Fruit fly (Drosophila melanogaster) whole organism, embryonic: ENCODE measurements around the gene GXIVsPLA2.
A peak's percentile ranks its signal among the peaks of the same experiment; 100 is the strongest.

Experiments
- Antp ChIP-seq: fragments of 200-800 bp; sonication (Bioruptor generic); optimal IDR thresholded peaks from 3 replicates; lab custom pipeline; 2016; ENCODE audit warnings: missing biosample characterization, missing genetic modification characterization
- Asciz ChIP-seq: fragments of 200-800 bp; sonication (Bioruptor generic); optimal IDR thresholded peaks from 2 replicates; lab custom pipeline; 2017; ENCODE audit warnings: missing biosample characterization, mild to moderate bottlenecking, missing genetic modification characterization, missing genetic modification reagents
- BEAF-32 ChIP-seq: fragments of 200-800 bp; sonication (Bioruptor generic); optimal IDR thresholded peaks from 3 replicates; lab custom pipeline; 2017; ENCODE audit warnings: missing biosample characterization, missing genetic modification characterization, mild to moderate bottlenecking, moderate library complexity, missing genetic modification reagents
- CG10274 ChIP-seq: fragments of 200-800 bp; sonication (Bioruptor generic); optimal IDR thresholded peaks from 3 replicates; lab custom pipeline; 2017; ENCODE audit warnings: missing biosample characterization, mild to moderate bottlenecking, missing genetic modification characterization
- CG10462 ChIP-seq: fragments of 200-800 bp; sonication (Bioruptor generic); optimal IDR thresholded peaks from 2 replicates; lab custom pipeline; 2016; ENCODE audit warnings: missing biosample characterization, missing genetic modification characterization
- CG13624 ChIP-seq: fragments of 200-800 bp; sonication (Bioruptor generic); optimal IDR thresholded peaks from 2 replicates; lab custom pipeline; 2016; ENCODE audit warnings: missing biosample characterization, missing genetic modification characterization
- CG13894 ChIP-seq: fragments of 200-800 bp; sonication (Bioruptor generic); optimal IDR thresholded peaks from 3 replicates; lab custom pipeline; 2018; ENCODE audit warnings: missing biosample characterization, mild to moderate bottlenecking, missing genetic modification characterization, moderate library complexity
- CG14667 ChIP-seq: fragments of 200-800 bp; sonication (Bioruptor generic); IDR thresholded peaks from 2 replicates; pipeline ENCODE4 v1.3.6; 2022; ENCODE audit warnings: missing biosample characterization, missing genetic modification characterization
- CG15269 ChIP-seq: fragments of 200-800 bp; sonication (Bioruptor generic); optimal IDR thresholded peaks from 2 replicates; lab custom pipeline; 2018; ENCODE audit warnings: missing biosample characterization, mild to moderate bottlenecking, missing genetic modification characterization, moderate library complexity
- CG16779 ChIP-seq: fragments of 200-800 bp; sonication (Bioruptor generic); IDR thresholded peaks from 2 replicates; pipeline ENCODE4 v1.3.6; 2022; ENCODE audit warnings: missing biosample characterization, missing genetic modification characterization
- CG18476 ChIP-seq: fragments of 200-800 bp; sonication (Bioruptor generic); optimal IDR thresholded peaks from 2 replicates; lab custom pipeline; 2016; ENCODE audit warnings: missing biosample characterization, mild to moderate bottlenecking, missing genetic modification characterization
- CG3163 ChIP-seq: fragments of 200-800 bp; sonication (Bioruptor generic); optimal IDR thresholded peaks from 3 replicates; lab custom pipeline; 2016; ENCODE audit warnings: missing biosample characterization, missing genetic modification characterization
- CG32767 ChIP-seq: fragments of 200-800 bp; sonication (Bioruptor generic); IDR thresholded peaks from 2 replicates; pipeline ENCODE4 v1.3.6; 2022; ENCODE audit warnings: missing biosample characterization, missing genetic modification characterization
- CG4404 ChIP-seq: fragments of 200-800 bp; sonication (Bioruptor generic); IDR thresholded peaks from 2 replicates; pipeline ENCODE4 v1.3.6; 2022; ENCODE audit warnings: missing biosample characterization, missing genetic modification characterization
- CG5180 ChIP-seq: fragments of 200-800 bp; sonication (Bioruptor generic); optimal IDR thresholded peaks from 3 replicates; lab custom pipeline; 2017; ENCODE audit warnings: missing biosample characterization, missing genetic modification characterization, mild to moderate bottlenecking, moderate library complexity, missing genetic modification reagents
- CG6683 ChIP-seq: fragments of 200-800 bp; sonication (Bioruptor generic); optimal IDR thresholded peaks from 2 replicates; lab custom pipeline; 2017; ENCODE audit warnings: missing biosample characterization, mild to moderate bottlenecking, missing genetic modification characterization, missing genetic modification reagents
- CG7987 ChIP-seq: fragments of 200-800 bp; sonication (Bioruptor generic); optimal IDR thresholded peaks from 2 replicates; lab custom pipeline; 2018; ENCODE audit warnings: missing biosample characterization, mild to moderate bottlenecking, missing genetic modification characterization, moderate library complexity
- CG8359 ChIP-seq: fragments of 200-800 bp; sonication (Bioruptor generic); optimal IDR thresholded peaks from 2 replicates; lab custom pipeline; 2017; ENCODE audit warnings: missing biosample characterization, mild to moderate bottlenecking, missing genetic modification characterization, borderline replicate concordance
- CG8924 ChIP-seq: fragments of 200-800 bp; optimal IDR thresholded peaks from 3 replicates; lab custom pipeline; 2019; ENCODE audit warnings: missing biosample characterization, mild to moderate bottlenecking, missing genetic modification characterization, moderate library complexity
- CG9817 ChIP-seq: fragments of 200-800 bp; sonication (Bioruptor generic); optimal IDR thresholded peaks from 2 replicates; lab custom pipeline; 2018; ENCODE audit warnings: missing biosample characterization, mild to moderate bottlenecking, missing genetic modification characterization, moderate library complexity
- CG9932 ChIP-seq: fragments of 200-800 bp; sonication (Bioruptor generic); IDR thresholded peaks from 2 replicates; pipeline ENCODE4 v1.3.6; 2022; ENCODE audit warnings: missing biosample characterization, missing genetic modification characterization
- Camta ChIP-seq: fragments of 200-800 bp; sonication (Bioruptor generic); optimal IDR thresholded peaks from 2 replicates; lab custom pipeline; 2016; ENCODE audit warnings: missing biosample characterization, missing genetic modification characterization
- Chrac-16 ChIP-seq: fragments of 200-800 bp; sonication (Bioruptor generic); optimal IDR thresholded peaks from 3 replicates; lab custom pipeline; 2016; ENCODE audit warnings: missing biosample characterization, missing genetic modification characterization
- Dfd ChIP-seq, 2 experiments: fragments of >200 bp; optimal IDR thresholded peaks; 2 replicates each; lab custom pipeline; 2017; ENCODE audit warnings: missing biosample characterization in 2 of 2, missing genetic modification characterization in 2 of 2
- Dref ChIP-seq: fragments of 200-800 bp; sonication (Bioruptor generic); IDR thresholded peaks from 2 replicates; pipeline ENCODE4 v1.3.6; 2022; ENCODE audit warnings: missing biosample characterization, missing genetic modification characterization
- Drgx ChIP-seq: fragments of 200-800 bp; sonication (Bioruptor generic); IDR thresholded peaks from 2 replicates; pipeline ENCODE4 v1.3.6; 2022; ENCODE audit warnings: missing biosample characterization, missing genetic modification characterization
- Ets97D ChIP-seq: fragments of 200-800 bp; sonication (Bioruptor generic); optimal IDR thresholded peaks from 3 replicates; lab custom pipeline; 2016; ENCODE audit warnings: missing biosample characterization, missing genetic modification characterization
- Hsf ChIP-seq: fragments of 200-800 bp; sonication (Bioruptor generic); optimal IDR thresholded peaks from 3 replicates; lab custom pipeline; 2016; ENCODE audit warnings: missing biosample characterization, missing genetic modification characterization
- Lim3 ChIP-seq: fragments of 200-800 bp; sonication (Bioruptor generic); IDR thresholded peaks from 2 replicates; pipeline ENCODE4 v1.3.6; 2022; ENCODE audit warnings: missing biosample characterization, missing genetic modification characterization
- Myb ChIP-seq: fragments of 200-800 bp; sonication (Bioruptor generic); optimal IDR thresholded peaks from 2 replicates; lab custom pipeline; 2016; ENCODE audit warnings: missing biosample characterization, missing genetic modification characterization
- Sin3A ChIP-seq: fragments of >200 bp; optimal IDR thresholded peaks from 2 replicates; lab custom pipeline; 2018
- TFAM ChIP-seq: fragments of 200-800 bp; sonication (Bioruptor generic); optimal IDR thresholded peaks from 2 replicates; lab custom pipeline; 2017; ENCODE audit warnings: missing biosample characterization, missing genetic modification characterization, inconsistent platforms
- bowl ChIP-seq: fragments of 200-800 bp; sonication (Bioruptor generic); IDR thresholded peaks from 2 replicates; pipeline ENCODE4 v1.3.6; 2022; ENCODE audit warnings: missing biosample characterization, missing genetic modification characterization
- btn ChIP-seq: fragments of 200-800 bp; sonication (Bioruptor generic); optimal IDR thresholded peaks from 2 replicates; lab custom pipeline; 2016; ENCODE audit warnings: missing biosample characterization, missing genetic modification characterization
- cas ChIP-seq: fragments of 200-800 bp; sonication (Bioruptor generic); IDR thresholded peaks from 2 replicates; pipeline ENCODE4 v1.3.6; 2022; ENCODE audit warnings: missing biosample characterization, missing genetic modification characterization
- cg ChIP-seq: fragments of 200-800 bp; sonication (Bioruptor generic); optimal IDR thresholded peaks from 3 replicates; lab custom pipeline; 2019; ENCODE audit warnings: missing biosample characterization, mild to moderate bottlenecking, missing genetic modification characterization, moderate library complexity
- corto ChIP-seq: fragments of 200-800 bp; sonication (Bioruptor generic); optimal IDR thresholded peaks from 2 replicates; lab custom pipeline; 2016; ENCODE audit warnings: missing biosample characterization, mild to moderate bottlenecking, missing genetic modification characterization, moderate library complexity
- dm ChIP-seq: fragments of 200-800 bp; sonication (Bioruptor generic); optimal IDR thresholded peaks from 3 replicates; lab custom pipeline; 2016; ENCODE audit warnings: missing biosample characterization, missing genetic modification characterization
- gcm ChIP-seq: fragments of 200-800 bp; sonication (Bioruptor generic); optimal IDR thresholded peaks from 2 replicates; lab custom pipeline; 2019; ENCODE audit warnings: missing biosample characterization, mild to moderate bottlenecking, missing genetic modification characterization, moderate library complexity
- gem ChIP-seq: fragments of 200-800 bp; sonication (Bioruptor generic); optimal IDR thresholded peaks from 2 replicates; lab custom pipeline; 2019; ENCODE audit warnings: missing biosample characterization, mild to moderate bottlenecking, missing genetic modification characterization, moderate library complexity
- hth ChIP-seq: fragments of >200 bp; optimal IDR thresholded peaks from 2 replicates; lab custom pipeline; 2017; ENCODE audit warnings: inconsistent platforms
- jumu ChIP-seq: fragments of 200-800 bp; sonication (Bioruptor generic); optimal IDR thresholded peaks from 3 replicates; lab custom pipeline; 2016; ENCODE audit warnings: missing biosample characterization, missing genetic modification characterization
- ken ChIP-seq: fragments of 200-800 bp; sonication (Bioruptor generic); IDR thresholded peaks from 3 replicates; pipeline ENCODE4 v1.3.6; 2022; ENCODE audit warnings: missing biosample characterization, missing genetic modification characterization
- lola ChIP-seq, 3 experiments: fragments of >200 bp in 2 of 3; fragments of 200-800 bp in 1 of 3; sonication (Bioruptor generic) in 1 of 3; optimal IDR thresholded peaks; 2 replicates each; lab custom pipeline; 2017 to 2019; ENCODE audit warnings: missing biosample characterization in 3 of 3, missing genetic modification characterization in 3 of 3, mild to moderate bottlenecking in 1 of 3, moderate library complexity in 1 of 3
- pan ChIP-seq, 4 experiments: fragments of >200 bp in 3 of 4; fragments of 200-800 bp in 1 of 4; sonication (Bioruptor generic) in 1 of 4; optimal IDR thresholded peaks in 3 of 4; IDR thresholded peaks in 1 of 4; 2 replicates each; pipeline versions ENCODE4 v1.3.6 to Lab custom; 2017 to 2022; ENCODE audit warnings: missing biosample characterization in 2 of 4, missing genetic modification characterization in 2 of 4, mixed read lengths in 1 of 4
- ranshi ChIP-seq: fragments of 200-800 bp; sonication (Bioruptor generic); IDR thresholded peaks from 2 replicates; pipeline ENCODE4 v1.3.6; 2022; ENCODE audit warnings: missing biosample characterization, missing genetic modification characterization
- sisA ChIP-seq: fragments of 200-800 bp; sonication (Bioruptor generic); IDR thresholded peaks from 2 replicates; pipeline ENCODE4 v1.3.6; 2022; ENCODE audit warnings: missing biosample characterization, missing genetic modification characterization
- ssp ChIP-seq: fragments of 200-800 bp; sonication (Bioruptor generic); IDR thresholded peaks from 2 replicates; pipeline ENCODE4 v1.3.6; 2022; ENCODE audit warnings: missing biosample characterization, missing genetic modification characterization
- trh ChIP-seq: fragments of 200-800 bp; sonication (Bioruptor generic); optimal IDR thresholded peaks from 2 replicates; lab custom pipeline; 2016; ENCODE audit warnings: missing biosample characterization, missing genetic modification characterization
- zen2 ChIP-seq: fragments of 200-800 bp; sonication (Bioruptor generic); IDR thresholded peaks from 3 replicates; pipeline ENCODE4 v1.3.6; 2022; ENCODE audit warnings: missing biosample characterization, missing genetic modification characterization; ENCODE audit not compliant: partially characterized antibody

The GXIVsPLA2 gene

DNA sequence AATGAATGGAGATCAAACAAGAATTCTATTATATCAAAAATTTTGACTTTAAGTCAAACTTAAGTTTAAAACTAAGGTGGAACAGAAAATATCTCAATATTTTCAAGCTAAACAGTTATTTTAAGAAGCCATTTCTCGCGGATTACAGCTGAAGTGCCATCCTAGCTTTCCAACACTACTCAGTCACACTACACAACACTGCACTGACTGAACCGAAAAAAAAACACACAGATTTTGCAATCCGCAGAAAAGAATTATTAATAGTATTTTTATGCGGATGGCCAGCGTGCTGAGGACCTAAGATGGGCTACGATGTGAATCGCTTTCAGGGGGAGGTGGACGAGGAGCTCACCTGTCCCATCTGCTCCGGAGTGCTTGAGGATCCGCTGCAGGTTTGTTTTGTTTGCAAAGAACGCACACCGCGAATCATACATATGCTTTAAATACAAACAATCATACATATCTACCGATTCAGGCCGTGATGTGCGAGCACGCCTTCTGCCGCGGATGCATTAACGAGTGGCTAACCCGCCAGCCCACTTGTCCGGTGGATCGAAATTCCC is 1.6 kb downstream of the GXIVsPLA2 start, which contains the start of gene elgi (continued):
- TF ChIP-seq zen2 (GFP tag; lab: Robert Waterston, UW), result no peak; the same call in 2 of the 3 replicates
- TF ChIP-seq Antp (GFP tag; lab: Kevin White, UChicago), result peak; percentile 71
- TF ChIP-seq Drgx (GFP tag; lab: Robert Waterston, UW), result no peak
- TF ChIP-seq CG7987 (GFP tag; lab: Kevin White, UChicago), result no peak
- peak; percentile 5 for TF ChIP-seq CG10462 (GFP tag; lab: Kevin White, UChicago)
- TF ChIP-seq CG9817 (tag; lab: Kevin White, UChicago), result peak; percentile 57
- TF ChIP-seq pan (optimal IDR thresholded peaks at IDR 0.05; lab: Kevin White, UChicago), result no peak
- TF ChIP-seq pan (GFP tag; optimal IDR thresholded peaks at IDR 0.05 in 1 of 2, IDR thresholded peaks at IDR 0.05 in 1 of 2), result peak in 1 of 2 experiments; percentile 53
- TF ChIP-seq CG8924 (tag; lab: Kevin White, UChicago), result peak; percentile 4
- no peak for TF ChIP-seq gem (tag; lab: Kevin White, UChicago)
- peak; percentile 69 for TF ChIP-seq CG13624
- peak; percentile 12 for TF ChIP-seq BEAF-32 (GFP tag; lab: Kevin White, UChicago)
- TF ChIP-seq CG5180 (GFP tag; lab: Kevin White, UChicago), result peak; percentile 16
- peak; percentile 75 for TF ChIP-seq Hsf (GFP tag; lab: Kevin White, UChicago)
- TF ChIP-seq btn (GFP tag; lab: Kevin White, UChicago), result no peak
- no peak for TF ChIP-seq Asciz (GFP tag; lab: Kevin White, UChicago)
- TF ChIP-seq CG16779 (GFP tag; lab: Robert Waterston, UW), result peak; percentile 37; the same call in 1 of the 2 replicates
- TF ChIP-seq CG32767, result 0 out of 2 replicates have a peak, but pooled peaks have one; percentile 17
- peak; percentile 0 for TF ChIP-seq Sin3A (lab: Kevin White, UChicago)
- no peak for TF ChIP-seq CG10274 (GFP tag; lab: Kevin White, UChicago)
- TF ChIP-seq CG14667 (GFP tag; lab: Robert Waterston, UW), result no peak
- peak; percentile 62 for TF ChIP-seq Myb
- TF ChIP-seq CG15269 (tag; lab: Kevin White, UChicago), result no peak
- TF ChIP-seq Lim3 (GFP tag; lab: Robert Waterston, UW), result no peak
- peak; percentile 53 for TF ChIP-seq Ets97D (GFP tag; lab: Kevin White, UChicago)
- TF ChIP-seq Chrac-16 (GFP tag; lab: Kevin White, UChicago), result peak; percentile 67
- TF ChIP-seq cas, result 0 out of 2 replicates have a peak, but pooled peaks have one; percentile 23
- TF ChIP-seq TFAM (GFP tag; lab: Kevin White, UChicago), result no peak
- no peak for TF ChIP-seq CG4404 (GFP tag; lab: Robert Waterston, UW)
- peak; percentile 26; the same call in 1 of the 2 replicates for TF ChIP-seq ranshi (GFP tag; lab: Robert Waterston, UW)
- no peak for TF ChIP-seq gcm
- TF ChIP-seq jumu, result peak; percentile 49
- peak; percentile 46 for TF ChIP-seq CG18476 (GFP tag; lab: Kevin White, UChicago)
- no peak for TF ChIP-seq lola (GFP tag; optimal IDR thresholded peaks at IDR 0.05; lab: Kevin White, UChicago)
- no peak for TF ChIP-seq trh
- TF ChIP-seq ken (GFP tag; lab: Robert Waterston, UW), result peak; percentile 74; the same call in 2 of the 3 replicates
- no peak for TF ChIP-seq Dref
- TF ChIP-seq Camta (GFP tag; lab: Kevin White, UChicago), result peak; percentile 56
- TF ChIP-seq Dfd (GFP tag; optimal IDR thresholded peaks at IDR 0.05; lab: Kevin White, UChicago), result no peak
- peak; percentile 22 for TF ChIP-seq CG13894 (tag; lab: Kevin White, UChicago)
- no peak for TF ChIP-seq cg (GFP tag; lab: Kevin White, UChicago)
- no peak for TF ChIP-seq bowl (GFP tag; lab: Robert Waterston, UW)
- TF ChIP-seq sisA (GFP tag; lab: Robert Waterston, UW), result 0 out of 2 replicates have a peak, but pooled peaks have one; percentile 25
- no peak for TF ChIP-seq hth (lab: Kevin White, UChicago)
- no peak for TF ChIP-seq CG8359 (GFP tag; lab: Kevin White, UChicago)
- TF ChIP-seq corto (GFP tag; lab: Kevin White, UChicago), result peak; percentile 1
- no peak for TF ChIP-seq CG6683
- TF ChIP-seq dm, result peak; percentile 11
- peak; percentile 51 for TF ChIP-seq CG3163 (GFP tag; lab: Kevin White, UChicago)
- TF ChIP-seq ssp (GFP tag; lab: Robert Waterston, UW), result no peak
- TF ChIP-seq CG9932 (GFP tag; lab: Robert Waterston, UW), result peak; percentile 82
